Worm (Caenorhabditis elegans) whole organism, midembryonic: ENCODE data around the gene oig-4.

Source experiments
- T22C8.4 ChIP-seq: fragments of 200-800 bp; sonication (Bioruptor generic); IDR thresholded peaks from 2 replicates; pipeline ENCODE4 v1.3.6; 2022; ENCODE audit warnings: missing genetic modification characterization, missing compliant biosample characterization
- cog-1 ChIP-seq: sonication (generic microtip); optimal IDR thresholded peaks from 2 replicates; lab custom pipeline; 2016; ENCODE audit warnings: missing genetic modification characterization, missing compliant biosample characterization
- klf-2 ChIP-seq: fragments of 200-800 bp; sonication (Bioruptor generic); conservative IDR thresholded peaks from 2 replicates; pipeline ENCODE4 v1.3.6; 2022; ENCODE audit warnings: missing genetic modification reagents, missing genetic modification characterization, missing compliant biosample characterization
- ref-1 ChIP-seq: fragments of 200-800 bp; sonication (Bioruptor generic); conservative IDR thresholded peaks from 2 replicates; pipeline ENCODE4 v1.3.6; 2022; ENCODE audit warnings: missing genetic modification reagents, missing genetic modification characterization, missing compliant biosample characterization
- tab-1 ChIP-seq: fragments of 200-800 bp; sonication (Bioruptor generic); IDR thresholded peaks from 2 replicates; pipeline ENCODE4 v1.3.6; 2022; ENCODE audit warnings: missing genetic modification characterization, missing compliant biosample characterization
- ztf-23 ChIP-seq: fragments of 200-800 bp; sonication (Bioruptor generic); IDR thresholded peaks from 2 replicates; pipeline ENCODE4 v1.3.6; 2022; ENCODE audit warnings: missing genetic modification reagents, missing genetic modification characterization, missing compliant biosample characterization

DNA sequence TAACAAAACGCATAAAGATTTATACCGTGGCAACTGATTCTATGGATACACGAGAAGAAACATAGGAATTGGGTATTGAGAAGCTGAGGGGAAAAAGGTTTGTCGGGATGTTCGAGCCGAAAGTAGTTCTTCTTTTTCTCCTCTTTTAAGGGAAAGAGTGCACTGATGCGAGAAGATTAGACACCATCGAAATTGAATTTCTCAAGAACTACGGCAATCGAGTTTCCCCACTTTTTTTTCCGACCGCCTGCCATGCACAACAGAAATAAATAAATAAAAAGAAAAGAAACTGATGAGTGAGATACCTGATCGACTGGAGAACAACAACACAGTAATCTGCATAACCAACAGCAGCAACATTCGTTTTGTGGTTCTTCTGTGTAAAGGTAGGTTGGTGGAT is 19.1 kb upstream of the oig-4 start:
- TF ChIP-seq klf-2 (no peak), T22C8.4 (GFP tag; lab: Robert Waterston, UW) (no peak), ztf-23 (GFP tag; lab: Robert Waterston, UW) (no peak), cog-1 (tag; lab: Kevin White, UChicago) (no peak), ref-1 (no peak), tab-1 (GFP tag; lab: Robert Waterston, UW) (no peak)
